Worm (Caenorhabditis elegans) whole organism, L4/young adult: ENCODE data around the gene F52E1.9.

Experiments
- dao-5 ChIP-seq: sonication (generic microtip); optimal IDR thresholded peaks from 2 replicates; lab custom pipeline; 2016; ENCODE audit warnings: missing genotype, missing genetic modification characterization, moderate library complexity, missing compliant biosample characterization
- him-1 ChIP-seq: sonication (generic microtip); optimal IDR thresholded peaks from 2 replicates; lab custom pipeline; 2016; ENCODE audit warnings: missing genotype, missing genetic modification reagents, missing genetic modification characterization, missing compliant biosample characterization

DNA sequence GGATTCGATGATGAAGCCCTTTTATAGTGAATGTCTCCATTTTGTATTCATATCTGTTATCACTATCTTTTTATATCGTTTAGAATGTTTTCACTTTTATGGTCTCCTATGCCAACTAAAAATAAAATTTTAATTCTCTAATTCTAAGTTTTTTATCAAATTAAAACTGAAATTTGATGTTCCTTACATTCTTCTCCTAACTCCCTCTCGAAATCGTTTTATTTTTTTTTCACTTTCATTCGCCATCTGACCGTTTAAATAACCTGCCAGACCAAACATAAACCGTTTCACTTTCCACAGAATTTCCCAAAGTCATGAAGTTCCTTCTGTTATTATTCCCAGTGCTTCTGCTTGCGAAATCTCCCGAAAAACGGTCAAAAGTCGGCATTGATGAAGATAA is 23.3 kb downstream of the F52E1.9 start, which contains the start of gene F52E1.5:
- TF ChIP-seq him-1 (no peak), dao-5 (tag; lab: Kevin White, UChicago) (no peak)
